Fruit fly (Drosophila melanogaster): ENCODE data around the gene Zip71B.

Zip71B gene

dm6 chr3L:15021008-15021407, 28.9 kb downstream of the Zip71B start:
- TF ChIP-seq Sin3A (optimal IDR thresholded peaks at IDR 0.05) = no peak
- no peak for TF ChIP-seq h (optimal IDR thresholded peaks at IDR 0.05)
- no peak for TF ChIP-seq Myc (optimal IDR thresholded peaks at IDR 0.05)
- no peak for TF ChIP-seq psq (optimal IDR thresholded peaks at IDR 0.05)
- no peak for TF ChIP-seq ttk (optimal IDR thresholded peaks at IDR 0.05)
- TF ChIP-seq insv (optimal IDR thresholded peaks at IDR 0.05) = no peak

- TF ChIP-seq psq (optimal IDR thresholded peaks at IDR 0.05) = no peak
- no peak for TF ChIP-seq Myc (optimal IDR thresholded peaks at IDR 0.05)
- no peak for TF ChIP-seq insv (optimal IDR thresholded peaks at IDR 0.05)
- TF ChIP-seq h (optimal IDR thresholded peaks at IDR 0.05) = no peak
- TF ChIP-seq ttk (optimal IDR thresholded peaks at IDR 0.05) = no peak
- no peak for TF ChIP-seq Sin3A (optimal IDR thresholded peaks at IDR 0.05)
Measured at dm6 chr3L:15023192-15023591, 31.1 kb downstream of the Zip71B start, which contains the start of gene CG32148. TSS of gene CG32148 (plus strand) at chr3L:15023492.

dm6 chr3L:15031773-15032172, 39.7 kb downstream of the Zip71B start:
- no peak for TF ChIP-seq psq (optimal IDR thresholded peaks at IDR 0.05)
- TF ChIP-seq h (optimal IDR thresholded peaks at IDR 0.05) = no peak
- no peak for TF ChIP-seq insv (optimal IDR thresholded peaks at IDR 0.05)
- no peak for TF ChIP-seq ttk (optimal IDR thresholded peaks at IDR 0.05)
- TF ChIP-seq Sin3A (optimal IDR thresholded peaks at IDR 0.05) = no peak
- no peak for TF ChIP-seq Myc (optimal IDR thresholded peaks at IDR 0.05)

- no peak for TF ChIP-seq Myc (optimal IDR thresholded peaks at IDR 0.05)
- TF ChIP-seq psq (optimal IDR thresholded peaks at IDR 0.05) = no peak
- TF ChIP-seq h (optimal IDR thresholded peaks at IDR 0.05) = no peak
- TF ChIP-seq insv (optimal IDR thresholded peaks at IDR 0.05) = no peak
- no peak for TF ChIP-seq ttk (optimal IDR thresholded peaks at IDR 0.05)
- no peak for TF ChIP-seq Sin3A (optimal IDR thresholded peaks at IDR 0.05)
Measured at dm6 chr3L:15034061-15034713, 42.1 kb downstream of the Zip71B start.

DNA sequence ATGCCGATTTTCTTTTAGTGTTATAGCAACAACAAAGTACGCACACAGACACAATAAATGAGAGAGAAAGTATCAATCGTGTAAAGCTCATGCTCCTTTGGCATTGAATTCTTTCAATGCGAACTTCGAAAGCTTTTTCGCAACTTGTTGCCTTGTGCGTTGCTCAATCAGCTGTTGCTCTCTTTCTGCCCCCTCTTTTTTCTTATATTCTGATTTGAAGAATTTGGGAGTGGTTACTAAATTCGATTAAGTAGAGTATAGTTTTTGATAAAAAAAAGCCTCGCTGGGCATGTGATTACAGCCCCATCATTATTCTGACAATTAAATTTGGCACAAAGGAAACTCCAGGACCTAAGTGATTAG, 42.6 kb downstream of the Zip71B start:
- no peak for TF ChIP-seq insv (optimal IDR thresholded peaks at IDR 0.05)
- TF ChIP-seq psq (optimal IDR thresholded peaks at IDR 0.05) = no peak
- no peak for TF ChIP-seq ttk (optimal IDR thresholded peaks at IDR 0.05)
- TF ChIP-seq Sin3A (optimal IDR thresholded peaks at IDR 0.05) = no peak
- TF ChIP-seq Myc (optimal IDR thresholded peaks at IDR 0.05) = no peak
- TF ChIP-seq h (optimal IDR thresholded peaks at IDR 0.05) = no peak

- no peak for TF ChIP-seq ttk (optimal IDR thresholded peaks at IDR 0.05)
- TF ChIP-seq h (optimal IDR thresholded peaks at IDR 0.05) = no peak
Measured at dm6 chr3L:15035585-15035984, 43.5 kb downstream of the Zip71B start.

DNA sequence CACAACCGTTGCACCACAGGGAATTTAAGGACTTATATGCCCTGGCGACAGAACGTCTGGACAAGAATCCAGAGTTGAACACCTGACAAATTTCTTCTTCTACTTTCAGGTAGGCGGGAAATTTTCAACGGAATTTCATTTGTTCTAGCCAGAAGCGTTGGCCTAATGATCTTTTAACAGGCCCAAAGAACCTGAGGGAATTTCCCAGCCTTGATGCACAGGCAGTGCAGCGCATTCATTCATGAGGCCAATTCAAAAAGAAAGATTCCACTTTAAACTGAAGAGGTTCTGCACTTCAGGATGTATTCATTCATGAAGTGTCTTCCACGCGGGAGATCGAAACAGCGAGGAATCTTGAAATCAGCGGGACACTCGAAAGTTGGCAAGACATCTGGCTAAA, 47.4 kb downstream of the Zip71B start:
- TF ChIP-seq psq (optimal IDR thresholded peaks at IDR 0.05) (no peak), insv (optimal IDR thresholded peaks at IDR 0.05) (no peak), ttk (optimal IDR thresholded peaks at IDR 0.05) (no peak), Myc (optimal IDR thresholded peaks at IDR 0.05) (no peak), h (optimal IDR thresholded peaks at IDR 0.05) (no peak), Sin3A (optimal IDR thresholded peaks at IDR 0.05) (no peak)

dm6 chr3L:15040329-15040886, 48.3 kb downstream of the Zip71B start:
- TF ChIP-seq psq (optimal IDR thresholded peaks at IDR 0.05) = no peak
- TF ChIP-seq ttk (optimal IDR thresholded peaks at IDR 0.05) = no peak
- no peak for TF ChIP-seq h (optimal IDR thresholded peaks at IDR 0.05)
- no peak for TF ChIP-seq Sin3A (optimal IDR thresholded peaks at IDR 0.05)
- no peak for TF ChIP-seq insv (optimal IDR thresholded peaks at IDR 0.05)
- TF ChIP-seq Myc (optimal IDR thresholded peaks at IDR 0.05) = no peak

- no peak for TF ChIP-seq Sin3A (optimal IDR thresholded peaks at IDR 0.05)
- TF ChIP-seq psq (optimal IDR thresholded peaks at IDR 0.05) = no peak
- TF ChIP-seq Myc (optimal IDR thresholded peaks at IDR 0.05) = no peak
- TF ChIP-seq ttk (optimal IDR thresholded peaks at IDR 0.05) = no peak
- TF ChIP-seq insv (optimal IDR thresholded peaks at IDR 0.05) = no peak
- no peak for TF ChIP-seq h (optimal IDR thresholded peaks at IDR 0.05)
Measured at dm6 chr3L:15042470-15042869, 50.4 kb downstream of the Zip71B start, which contains the start of gene Rpn12R. TSS of gene Rpn12R (minus strand) at chr3L:15042570.

DNA sequence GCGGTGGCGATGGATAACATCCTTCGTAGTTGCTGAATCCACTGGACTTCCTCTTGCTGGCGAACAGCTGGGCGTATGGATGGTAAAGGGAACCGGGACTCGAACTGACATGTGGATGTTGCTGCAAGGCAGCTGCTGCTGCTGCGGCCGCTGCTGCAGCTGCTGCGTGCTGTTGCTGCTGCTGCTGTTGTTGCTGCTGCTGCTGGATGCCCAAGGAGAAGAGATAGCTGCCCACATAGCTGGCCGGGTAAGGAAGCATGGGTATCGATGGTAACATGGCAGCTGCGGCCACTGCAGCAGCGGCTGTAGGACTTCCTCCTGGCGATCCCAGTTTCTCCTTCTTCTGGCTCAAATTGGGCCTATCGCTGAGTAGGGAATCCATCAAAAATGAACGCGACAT, 51.4 kb downstream of the Zip71B start:
- TF ChIP-seq psq (optimal IDR thresholded peaks at IDR 0.05) = no peak
- no peak for TF ChIP-seq insv (optimal IDR thresholded peaks at IDR 0.05)
- TF ChIP-seq Myc (optimal IDR thresholded peaks at IDR 0.05) = no peak
- TF ChIP-seq Sin3A (optimal IDR thresholded peaks at IDR 0.05) = no peak
- no peak for TF ChIP-seq ttk (optimal IDR thresholded peaks at IDR 0.05)
- no peak for TF ChIP-seq h (optimal IDR thresholded peaks at IDR 0.05)

- TF ChIP-seq psq (optimal IDR thresholded peaks at IDR 0.05) (no peak), Sin3A (optimal IDR thresholded peaks at IDR 0.05) (no peak), insv (optimal IDR thresholded peaks at IDR 0.05) (no peak), h (optimal IDR thresholded peaks at IDR 0.05) (no peak), ttk (optimal IDR thresholded peaks at IDR 0.05) (no peak), Myc (optimal IDR thresholded peaks at IDR 0.05) (no peak)
Measured at dm6 chr3L:15043874-15044336, 51.8 kb downstream of the Zip71B start, which contains the start of gene ind. TSS of gene ind (minus strand) at chr3L:15043924.

DNA sequence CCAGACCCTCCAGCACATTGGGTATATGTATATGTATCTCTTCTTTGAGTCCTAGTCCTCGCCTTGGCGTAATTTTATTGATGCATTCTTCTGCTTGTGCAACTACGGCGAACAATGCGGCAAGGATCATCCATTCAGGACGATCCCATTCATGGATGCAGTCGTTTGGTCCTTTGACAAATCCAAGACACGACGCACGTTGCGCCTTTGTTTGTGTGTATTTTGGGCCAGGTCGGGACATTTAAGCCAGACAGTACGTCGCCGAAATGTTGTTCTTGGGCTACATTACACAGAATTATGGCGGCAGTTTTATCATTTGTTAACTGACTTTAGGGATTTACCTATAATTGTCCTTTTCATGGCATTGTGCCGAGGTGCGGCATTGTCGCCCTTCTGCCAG, 53.0 kb downstream of the Zip71B start:
- no peak for TF ChIP-seq Sin3A (optimal IDR thresholded peaks at IDR 0.05)
- no peak for TF ChIP-seq h (optimal IDR thresholded peaks at IDR 0.05)
- TF ChIP-seq insv (optimal IDR thresholded peaks at IDR 0.05) = no peak
- TF ChIP-seq Myc (optimal IDR thresholded peaks at IDR 0.05) = no peak
- TF ChIP-seq psq (optimal IDR thresholded peaks at IDR 0.05) = no peak
- no peak for TF ChIP-seq ttk (optimal IDR thresholded peaks at IDR 0.05)
